Worm (Caenorhabditis elegans) whole organism, mixed stage, embryonic: ENCODE results near the gene F54C9.11.

Source experiments
- nhr-12 ChIP-seq: fragments of 150-350 bp; optimal IDR thresholded peaks from 2 replicates; lab custom pipeline; 2014; ENCODE audit warnings: missing biosample characterization, missing genetic modification characterization
- nhr-237 ChIP-seq: fragments of 150-350 bp; optimal IDR thresholded peaks from 2 replicates; lab custom pipeline; 2014; ENCODE audit warnings: missing biosample characterization, missing genetic modification characterization
- sptf-1 ChIP-seq: sonication (generic microtip); optimal IDR thresholded peaks from 2 replicates; lab custom pipeline; 2017; ENCODE audit warnings: mild to moderate bottlenecking, missing genetic modification characterization, moderate library complexity, missing compliant biosample characterization

- no peak for TF ChIP-seq nhr-12 (tag; lab: Kevin White, UChicago)
- TF ChIP-seq nhr-237 (tag; lab: Kevin White, UChicago): no peak
- no peak for TF ChIP-seq sptf-1 (tag; lab: Kevin White, UChicago)
These were observed 30.3 kb downstream of the F54C9.11 start for ce11 chrII:8554568-8554967.
